Fruit fly (Drosophila melanogaster): ENCODE data around the gene Megf8.

Megf8 gene

DNA sequence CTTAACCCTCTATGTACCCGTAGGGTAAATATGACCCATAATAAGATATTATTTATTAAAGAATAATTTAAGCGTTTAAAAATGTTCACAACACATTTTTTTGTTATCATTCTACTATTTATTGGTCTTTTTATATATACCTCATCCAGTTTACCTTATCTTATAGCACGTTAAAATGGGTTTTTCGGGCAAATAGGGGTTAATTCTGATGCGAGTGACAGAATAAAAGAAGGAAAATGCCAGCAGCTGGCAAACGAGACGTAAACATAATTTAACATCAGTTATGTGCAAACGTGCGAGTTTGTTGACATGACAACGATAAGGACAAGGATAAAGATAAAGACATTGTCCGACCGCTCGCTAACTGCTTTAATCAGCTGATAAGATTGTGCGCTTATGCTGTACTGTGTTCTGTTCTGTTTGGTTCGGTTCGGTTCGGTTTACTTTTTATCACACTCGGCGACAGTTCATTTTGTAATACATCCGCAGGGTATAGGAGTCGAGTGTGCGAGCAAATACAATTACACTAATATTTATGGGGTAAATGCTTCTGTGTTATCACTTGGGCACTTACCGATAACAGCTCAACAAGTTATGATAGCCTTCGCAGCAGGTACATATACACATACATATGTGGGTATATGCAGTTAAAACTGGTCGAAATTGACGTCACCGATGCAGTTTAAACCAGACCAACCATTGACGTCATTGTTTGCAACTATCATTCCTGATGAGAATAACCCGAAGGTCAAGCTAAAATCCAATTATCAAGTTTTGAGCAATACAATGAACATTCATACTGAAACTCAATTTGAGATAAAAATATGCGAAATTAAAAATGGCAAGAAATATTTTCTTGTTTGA is 57.5 kb downstream of the Megf8 start (continued):
- no peak for TF ChIP-seq Blimp-1 (GFP tag; optimal IDR thresholded peaks at IDR 0.05)
- no peak for TF ChIP-seq CG32006 (GFP tag; optimal IDR thresholded peaks at IDR 0.05)
- no peak for TF ChIP-seq CG10669 (GFP tag; optimal IDR thresholded peaks at IDR 0.05)
- TF ChIP-seq topi (GFP tag; optimal IDR thresholded peaks at IDR 0.05): peak; percentile 33
- TF ChIP-seq CG3919 (GFP tag; optimal IDR thresholded peaks at IDR 0.05): no peak
- no peak for TF ChIP-seq net (GFP tag; optimal IDR thresholded peaks at IDR 0.05)
- no peak for TF ChIP-seq Sox14 (GFP tag; optimal IDR thresholded peaks at IDR 0.05)
- TF ChIP-seq CG8319 (GFP tag; optimal IDR thresholded peaks at IDR 0.05): no peak
- peak; percentile 60 for TF ChIP-seq Met (GFP tag; optimal IDR thresholded peaks at IDR 0.05)
- no peak for TF ChIP-seq CG11294 (GFP tag; IDR thresholded peaks at IDR 0.05)
- peak; percentile 56; the same call in 2 of the 3 replicates for TF ChIP-seq CG8119 (GFP tag; IDR thresholded peaks at IDR 0.05)
- TF ChIP-seq Hr39 (GFP tag; optimal IDR thresholded peaks at IDR 0.05): no peak
- TF ChIP-seq Ets96B (tag; optimal IDR thresholded peaks at IDR 0.05): peak; percentile 51
- peak; percentile 26 for TF ChIP-seq Eip93F (GFP tag; optimal IDR thresholded peaks at IDR 0.05)
- no peak for TF ChIP-seq CG4318 (GFP tag; optimal IDR thresholded peaks at IDR 0.05)
- TF ChIP-seq fkh (GFP tag; optimal IDR thresholded peaks at IDR 0.05): peak; percentile 85
- peak; percentile 42 for TF ChIP-seq cyc (GFP tag; optimal IDR thresholded peaks at IDR 0.05)
- peak; percentile 18 for TF ChIP-seq CG10631 (GFP tag; optimal IDR thresholded peaks at IDR 0.05)
- TF ChIP-seq CG15336 (GFP tag; IDR thresholded peaks at IDR 0.05): peak; percentile 56
- TF ChIP-seq pdm3 (GFP tag; optimal IDR thresholded peaks at IDR 0.05): peak; percentile 46
- no peak for TF ChIP-seq CG6163 (GFP tag; IDR thresholded peaks at IDR 0.05)
- TF ChIP-seq lz (GFP tag; optimal IDR thresholded peaks at IDR 0.05): peak; percentile 17
- TF ChIP-seq CG16779 (tag; optimal IDR thresholded peaks at IDR 0.05): no peak

DNA sequence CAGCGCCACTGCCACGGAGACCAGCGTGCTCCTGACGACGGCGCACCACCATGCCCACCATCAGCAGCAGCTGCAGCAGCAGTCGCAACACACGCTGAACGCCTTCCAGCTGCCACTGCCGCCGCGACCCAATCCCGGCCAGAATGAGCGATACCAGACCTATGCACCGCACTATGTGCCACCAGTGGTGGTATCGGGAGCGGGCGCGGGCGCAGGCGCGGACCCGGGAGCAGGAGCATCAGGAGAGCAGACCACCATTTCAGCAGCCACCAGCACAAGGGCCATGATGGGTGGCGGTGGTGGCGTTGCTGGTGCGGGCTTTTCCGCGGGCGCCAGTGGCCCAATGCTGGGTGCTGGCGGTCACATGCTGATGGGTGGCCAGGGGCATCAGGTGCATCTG is 59.8 kb downstream of the Megf8 start:
- TF ChIP-seq CG9139 (GFP tag; optimal IDR thresholded peaks at IDR 0.05) (no peak), Gug (GFP tag; IDR thresholded peaks at IDR 0.05) (no peak), CG11902 (GFP tag; optimal IDR thresholded peaks at IDR 0.05) (no peak), Ets21C (GFP tag; optimal IDR thresholded peaks at IDR 0.05) (no peak), CG6276 (GFP tag; optimal IDR thresholded peaks at IDR 0.05) (no peak), lz (GFP tag; optimal IDR thresholded peaks at IDR 0.05) (no peak), vri (GFP tag; optimal IDR thresholded peaks at IDR 0.05) (no peak), fd59A (GFP tag; optimal IDR thresholded peaks at IDR 0.05) (no peak), Hr38 (GFP tag; optimal IDR thresholded peaks at IDR 0.05) (no peak), CG3032 (tag; optimal IDR thresholded peaks at IDR 0.05) (no peak), CG1621 (tag; optimal IDR thresholded peaks at IDR 0.05) (no peak), CG16779 (tag; optimal IDR thresholded peaks at IDR 0.05) (no peak), CG10669 (GFP tag; optimal IDR thresholded peaks at IDR 0.05) (no peak), CG4318 (GFP tag; optimal IDR thresholded peaks at IDR 0.05) (no peak), CG11294 (GFP tag; IDR thresholded peaks at IDR 0.05) (no peak), CG8632 (GFP tag; optimal IDR thresholded peaks at IDR 0.05) (no peak), fkh (GFP tag; optimal IDR thresholded peaks at IDR 0.05) (no peak)

All from whole organism, prepupa.